Worm (Caenorhabditis elegans): ENCODE results near the gene npp-26.

npp-26 gene

ce11 chrIV:4814185-4814584 is 49.7 kb downstream of the npp-26 start, which contains the start of gene srw-94 (continued):
- no peak for TF ChIP-seq daf-19 (GFP tag; conservative IDR thresholded peaks at IDR 0.05)
